Fruit fly (Drosophila melanogaster): Measurements from ENCODE around the gene CG12091.

CG12091 gene

dm6 chr3L:1548345-1548970, 11.8 kb upstream of the CG12091 start (continued):
- TF ChIP-seq cg (GFP tag; optimal IDR thresholded peaks at IDR 0.05) (no peak), Abd-B (GFP tag; optimal IDR thresholded peaks at IDR 0.05) (peak; percentile 2), CG16779 (GFP tag; IDR thresholded peaks at IDR 0.05) (no peak), CG42726 (GFP tag; IDR thresholded peaks at IDR 0.05; ENCODE audit: partially characterized antibody) (no peak), BEAF-32 (GFP tag; optimal IDR thresholded peaks at IDR 0.05) (no peak), CG43689 (GFP tag; IDR thresholded peaks at IDR 0.05) (no peak), CG32532 (GFP tag; IDR thresholded peaks at IDR 0.05) (peak; percentile 68), D19A (tag; optimal IDR thresholded peaks at IDR 0.05) (peak; percentile 34), Pdp1 (GFP tag; optimal IDR thresholded peaks at IDR 0.05) (peak; percentile 46 to 59), Hey (tag; optimal IDR thresholded peaks at IDR 0.05) (peak; percentile 24), CG17568 (GFP tag; optimal IDR thresholded peaks at IDR 0.05) (no peak), Aef1 (GFP tag; IDR thresholded peaks at IDR 0.05) (peak; percentile 30; the same call in 1 of the 3 replicates), CG4730 (GFP tag; IDR thresholded peaks at IDR 0.05) (no peak), scrt (GFP tag; optimal IDR thresholded peaks at IDR 0.05) (peak; percentile 50), CG13296 (GFP tag; optimal IDR thresholded peaks at IDR 0.05) (peak; percentile 74), Bteb2 (GFP tag; optimal IDR thresholded peaks at IDR 0.05) (peak; percentile 63), gsb (GFP tag; IDR thresholded peaks at IDR 0.05) (0 out of 2 replicates have a peak, but pooled peaks have one; percentile 5), CG2129 (GFP tag; IDR thresholded peaks at IDR 0.05; ENCODE audit: partially characterized antibody) (no peak), CG9817 (tag; optimal IDR thresholded peaks at IDR 0.05) (peak; percentile 69), ind (GFP tag; optimal IDR thresholded peaks at IDR 0.05) (peak; percentile 62), HLH3B (GFP tag; IDR thresholded peaks at IDR 0.05) (0 out of 2 replicates have a peak, but pooled peaks have one; percentile 37), Dfd (GFP tag; optimal IDR thresholded peaks at IDR 0.05) (peak in 1 of 2 experiments; percentile 74), CG3995 (GFP tag; optimal IDR thresholded peaks at IDR 0.05) (peak; percentile 24), Nf-YA (GFP tag; IDR thresholded peaks at IDR 0.05) (no peak), CG17186 (GFP tag; optimal IDR thresholded peaks at IDR 0.05) (no peak), sr (GFP tag; IDR thresholded peaks at IDR 0.05) (no peak), lab (GFP tag; optimal IDR thresholded peaks at IDR 0.05) (peak; percentile 81), CG18262 (tag; optimal IDR thresholded peaks at IDR 0.05) (peak; percentile 53), CrebB (tag; optimal IDR thresholded peaks at IDR 0.05) (no peak), CG7556 (GFP tag; optimal IDR thresholded peaks at IDR 0.05) (peak; percentile 75), usp (GFP tag; optimal IDR thresholded peaks at IDR 0.05) (no peak), CG17385 (GFP tag; optimal IDR thresholded peaks at IDR 0.05) (peak; percentile 70), Lpt (GFP tag; optimal IDR thresholded peaks at IDR 0.05) (no peak), hkb (optimal IDR thresholded peaks at IDR 0.05) (no peak), hkb (GFP tag; IDR thresholded peaks at IDR 0.05) (peak; percentile 48; the same call in 1 of the 2 replicates), abd-A (tag; optimal IDR thresholded peaks at IDR 0.05) (no peak), ro (GFP tag; IDR thresholded peaks at IDR 0.05) (no peak), CTCF (GFP tag; optimal IDR thresholded peaks at IDR 0.05) (no peak), esg (GFP tag; conservative IDR thresholded peaks at IDR 0.05) (peak; percentile 30; the same call in 1 of the 2 replicates), cas (GFP tag; IDR thresholded peaks at IDR 0.05) (no peak), CG2889 (GFP tag; IDR thresholded peaks at IDR 0.05) (no peak), schlank (tag; optimal IDR thresholded peaks at IDR 0.05) (no peak), CG2712 (tag; optimal IDR thresholded peaks at IDR 0.05) (peak; percentile 55), CG12219 (GFP tag; optimal IDR thresholded peaks at IDR 0.05) (no peak), CG32772 (GFP tag; IDR thresholded peaks at IDR 0.05) (0 out of 2 replicates have a peak, but pooled peaks have one; percentile 11), HLHmδ (GFP tag; optimal IDR thresholded peaks at IDR 0.05) (no peak), CG1832 (GFP tag; optimal IDR thresholded peaks at IDR 0.05) (no peak), gsb-n (tag; optimal IDR thresholded peaks at IDR 0.05) (no peak), pnt (GFP tag; optimal IDR thresholded peaks at IDR 0.05) (peak; percentile 33), Mad (GFP tag; optimal IDR thresholded peaks at IDR 0.05) (no peak), CG10565 (GFP tag; optimal IDR thresholded peaks at IDR 0.05) (no peak)
